Fruit fly (Drosophila melanogaster): ENCODE data around the gene CG3610.

The CG3610 gene

DNA sequence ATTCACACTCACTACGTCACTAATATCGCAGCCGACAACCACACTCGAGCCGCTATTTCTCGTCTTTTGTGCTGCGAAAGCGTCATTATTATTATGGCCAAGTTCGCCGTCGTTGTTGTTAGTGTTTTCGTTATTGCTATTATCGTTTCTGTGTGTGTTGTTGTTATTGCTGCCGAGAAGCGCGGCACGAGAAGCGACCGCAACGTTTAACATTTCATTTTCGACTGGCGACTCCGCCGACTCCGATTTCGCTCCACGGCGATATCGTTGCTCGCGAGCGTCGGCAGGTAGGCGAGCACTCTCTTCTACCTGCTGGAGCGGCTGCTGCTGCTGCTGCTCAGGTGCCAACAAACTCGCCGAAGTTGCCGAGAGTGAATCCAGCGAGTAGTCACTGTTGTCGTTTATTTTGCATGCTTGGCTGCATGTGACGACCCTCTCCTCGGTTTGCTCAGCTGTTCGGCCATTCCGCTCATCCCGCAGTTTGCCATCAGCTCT, 27.1 kb upstream of the CG3610 start (continued):
- peak; percentile 5 for TF ChIP-seq mirr (GFP tag; optimal IDR thresholded peaks at IDR 0.05)
- TF ChIP-seq cg (GFP tag; optimal IDR thresholded peaks at IDR 0.05): peak; percentile 9
- peak; percentile 89 for TF ChIP-seq Deaf1 (tag; optimal IDR thresholded peaks at IDR 0.05)
- no peak for TF ChIP-seq gem (tag; optimal IDR thresholded peaks at IDR 0.05)
- no peak for TF ChIP-seq CG14860 (GFP tag; IDR thresholded peaks at IDR 0.05; ENCODE audit: partially characterized antibody)
- no peak for TF ChIP-seq CG18619 (GFP tag; optimal IDR thresholded peaks at IDR 0.05)
- peak; percentile 12 for TF ChIP-seq CG10979 (tag; optimal IDR thresholded peaks at IDR 0.05)
- peak; percentile 12 for TF ChIP-seq HmgZ (tag; optimal IDR thresholded peaks at IDR 0.05)
- TF ChIP-seq pros (GFP tag; optimal IDR thresholded peaks at IDR 0.05): peak; percentile 76
- TF ChIP-seq Xbp1 (GFP tag; optimal IDR thresholded peaks at IDR 0.05): no peak
- peak; percentile 70; the same call in 2 of the 3 replicates for TF ChIP-seq Aef1 (GFP tag; IDR thresholded peaks at IDR 0.05)
- TF ChIP-seq CG8765 (GFP tag; IDR thresholded peaks at IDR 0.05): no peak
- TF ChIP-seq exex (tag; optimal IDR thresholded peaks at IDR 0.05): peak; percentile 61
- peak; percentile 56; the same call in 1 of the 2 replicates for TF ChIP-seq Bgb (GFP tag; IDR thresholded peaks at IDR 0.05; ENCODE audit: partially characterized antibody)
- no peak for TF ChIP-seq Six4 (GFP tag; optimal IDR thresholded peaks at IDR 0.05)
- TF ChIP-seq CG32767 (GFP tag; IDR thresholded peaks at IDR 0.05): no peak
- no peak for TF ChIP-seq CG17186 (GFP tag; optimal IDR thresholded peaks at IDR 0.05)
- peak; percentile 80 for TF ChIP-seq CG5180 (GFP tag; optimal IDR thresholded peaks at IDR 0.05)
- peak; percentile 93 for TF ChIP-seq CG4360 (GFP tag; IDR thresholded peaks at IDR 0.05)
- TF ChIP-seq ash1 (GFP tag; optimal IDR thresholded peaks at IDR 0.05): no peak
- no peak for TF ChIP-seq br (optimal IDR thresholded peaks at IDR 0.05)
- no peak for TF ChIP-seq dmrt11E (tag; optimal IDR thresholded peaks at IDR 0.05)
- TF ChIP-seq caup (GFP tag; optimal IDR thresholded peaks at IDR 0.05; ENCODE audit: severe bottlenecking): peak; percentile 36
- TF ChIP-seq z (GFP tag; IDR thresholded peaks at IDR 0.05): peak; percentile 86
- TF ChIP-seq CG3163 (GFP tag; optimal IDR thresholded peaks at IDR 0.05): peak; percentile 11
- peak; percentile 3 for TF ChIP-seq dmrt99B (tag; optimal IDR thresholded peaks at IDR 0.05)
- peak; percentile 7 for TF ChIP-seq vfl (GFP tag; optimal IDR thresholded peaks at IDR 0.05)
- TF ChIP-seq so (GFP tag; IDR thresholded peaks at IDR 0.05): no peak
- no peak for TF ChIP-seq CG9817 (tag; optimal IDR thresholded peaks at IDR 0.05)
- no peak for TF ChIP-seq gcm2 (GFP tag; optimal IDR thresholded peaks at IDR 0.05)
- TF ChIP-seq zfh1 (GFP tag; IDR thresholded peaks at IDR 0.05): no peak
- no peak for TF ChIP-seq CG7556 (GFP tag; optimal IDR thresholded peaks at IDR 0.05)
- TF ChIP-seq Rx (GFP tag; IDR thresholded peaks at IDR 0.05): no peak
- no peak for TF ChIP-seq CG4328 (GFP tag; optimal IDR thresholded peaks at IDR 0.05)
- peak; percentile 18; the same call in 1 of the 3 replicates for TF ChIP-seq CG34422 (GFP tag; IDR thresholded peaks at IDR 0.05)
- TF ChIP-seq bsh (GFP tag; optimal IDR thresholded peaks at IDR 0.05): no peak
- peak; percentile 7 for TF ChIP-seq kah (GFP tag; optimal IDR thresholded peaks at IDR 0.05)
- peak; percentile 16 for TF ChIP-seq CHES-1-like (GFP tag; optimal IDR thresholded peaks at IDR 0.05)
- TF ChIP-seq CG11696 (GFP tag; IDR thresholded peaks at IDR 0.05): no peak
- peak; percentile 21 for TF ChIP-seq sens (GFP tag)

DNA sequence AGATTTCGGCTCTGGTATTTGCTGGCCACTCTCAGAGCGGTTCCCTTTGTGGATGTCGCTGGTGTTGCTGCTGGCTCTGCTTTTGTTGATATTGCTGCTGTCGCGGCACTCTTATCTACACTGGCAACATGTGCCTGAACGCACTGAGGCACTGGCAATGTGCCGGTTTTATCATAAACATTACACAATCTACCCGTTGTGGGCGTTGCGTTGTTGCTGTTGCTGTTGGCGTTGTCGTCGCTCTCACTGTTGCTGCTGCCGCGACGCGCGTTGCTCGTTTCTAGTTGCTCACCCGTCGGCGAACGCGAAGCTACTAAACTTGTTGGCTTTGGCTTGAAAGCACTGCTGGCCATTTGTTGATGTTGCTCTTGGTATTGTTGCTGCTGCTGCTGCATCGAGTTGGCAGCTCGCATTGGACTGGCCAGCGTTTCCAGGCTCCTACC, 25.1 kb upstream of the CG3610 start:
- no peak for TF ChIP-seq CG4282 (GFP tag; optimal IDR thresholded peaks at IDR 0.05)
- TF ChIP-seq HLH3B (GFP tag; IDR thresholded peaks at IDR 0.05): no peak
- TF ChIP-seq CG34224 (GFP tag; IDR thresholded peaks at IDR 0.05; ENCODE audit: partially characterized antibody): 0 out of 3 replicates have a peak, but pooled peaks have one; percentile 20
- peak; percentile 61; the same call in 2 of the 3 replicates for TF ChIP-seq ci (GFP tag; IDR thresholded peaks at IDR 0.05)
- TF ChIP-seq CG9727 (GFP tag; optimal IDR thresholded peaks at IDR 0.05): no peak
- peak; percentile 84 for TF ChIP-seq Adf1 (GFP tag; IDR thresholded peaks at IDR 0.05)
- TF ChIP-seq HLH4C (GFP tag; IDR thresholded peaks at IDR 0.05; ENCODE audit: partially characterized antibody): no peak
- TF ChIP-seq sens (GFP tag): no peak
- TF ChIP-seq CG18262 (tag; optimal IDR thresholded peaks at IDR 0.05): no peak
- TF ChIP-seq gem (tag; optimal IDR thresholded peaks at IDR 0.05): no peak
- TF ChIP-seq CG9817 (tag; optimal IDR thresholded peaks at IDR 0.05): no peak
- peak; percentile 2 for TF ChIP-seq chn (GFP tag; optimal IDR thresholded peaks at IDR 0.05)
- no peak for TF ChIP-seq BEAF-32 (GFP tag; optimal IDR thresholded peaks at IDR 0.05)
- no peak for TF ChIP-seq her (GFP tag; optimal IDR thresholded peaks at IDR 0.05)
- TF ChIP-seq nom (GFP tag; optimal IDR thresholded peaks at IDR 0.05): no peak
